Worm (Caenorhabditis elegans) whole organism, young adult: ENCODE data around the gene K02D3.1.
A peak's percentile ranks its signal among the peaks of the same experiment; 100 is the strongest.

ENCODE experiments used
- B0019.2 ChIP-seq: fragments of 200-800 bp; sonication (Bioruptor generic); conservative IDR thresholded peaks from 2 replicates; pipeline ENCODE4 v1.3.6; 2022; ENCODE audit warnings: missing genetic modification reagents, missing genetic modification characterization, missing compliant biosample characterization
- B0261.1 ChIP-seq: sonication (generic microtip); optimal IDR thresholded peaks from 2 replicates; lab custom pipeline; 2016; ENCODE audit warnings: mild to moderate bottlenecking, missing genetic modification characterization, moderate library complexity, missing compliant biosample characterization
- C17E4.6 ChIP-seq: fragments of 200-800 bp; sonication (Bioruptor generic); IDR thresholded peaks from 2 replicates; pipeline ENCODE4 v1.3.6; 2022; ENCODE audit warnings: missing genetic modification reagents, missing genetic modification characterization, missing compliant biosample characterization
- F23B12.7 ChIP-seq: sonication (generic microtip); optimal IDR thresholded peaks from 2 replicates; lab custom pipeline; 2017; ENCODE audit warnings: missing genetic modification characterization, mild to moderate bottlenecking, missing compliant biosample characterization, antibody characterized with exemption, moderate library complexity; ENCODE audit not compliant: insufficient read depth
- F37B4.10 ChIP-seq: fragments of 200-800 bp; sonication (Bioruptor generic); IDR thresholded peaks from 2 replicates; pipeline ENCODE4 v1.3.6; 2022; ENCODE audit warnings: missing genetic modification characterization, missing compliant biosample characterization
- F57A8.1 ChIP-seq: fragments of 200-800 bp; sonication (Bioruptor generic); optimal IDR thresholded peaks from 2 replicates; lab custom pipeline; 2018; ENCODE audit warnings: mild to moderate bottlenecking, missing genetic modification characterization, moderate library complexity, missing compliant biosample characterization
- K12H6.12 ChIP-seq: fragments of 200-800 bp; sonication (Bioruptor generic); optimal IDR thresholded peaks from 2 replicates; lab custom pipeline; 2018; ENCODE audit warnings: mild to moderate bottlenecking, missing genetic modification characterization, missing compliant biosample characterization
- T26A5.8 ChIP-seq: sonication (generic microtip); optimal IDR thresholded peaks from 2 replicates; lab custom pipeline; 2016; ENCODE audit warnings: missing genetic modification characterization, missing compliant biosample characterization
- Y53F4B.3 ChIP-seq: fragments of 200-800 bp; sonication (Bioruptor generic); IDR thresholded peaks from 2 replicates; pipeline ENCODE4 v1.3.6; 2022; ENCODE audit warnings: missing genetic modification reagents, missing genetic modification characterization, missing compliant biosample characterization
- akir-1 ChIP-seq: fragments of 200-800 bp; sonication (Bioruptor generic); optimal IDR thresholded peaks from 2 replicates; lab custom pipeline; 2018; ENCODE audit warnings: mild to moderate bottlenecking, missing genetic modification characterization, moderate library complexity, missing compliant biosample characterization
- ama-1 ChIP-seq, 3 experiments: fragments of 150-350 bp in 1 of 3; sonication (generic microtip) in 2 of 3; optimal IDR thresholded peaks; 2 replicates each; lab custom pipeline; 2014 to 2018; ENCODE audit warnings: missing biosample characterization in 2 of 3, missing genetic modification characterization in 2 of 3, missing genetic modification reagents in 2 of 3
- aptf-3 ChIP-seq: fragments of 200-800 bp; sonication (Bioruptor generic); IDR thresholded peaks from 2 replicates; pipeline ENCODE4 v1.3.6; 2022; ENCODE audit warnings: missing genetic modification characterization, missing compliant biosample characterization
- attf-3 ChIP-seq: fragments of 200-800 bp; sonication (Bioruptor generic); conservative IDR thresholded peaks from 2 replicates; pipeline ENCODE4 v1.3.6; 2022; ENCODE audit warnings: missing genetic modification reagents, missing genetic modification characterization, missing compliant biosample characterization
- attf-5 ChIP-seq: fragments of 200-800 bp; sonication (Bioruptor generic); optimal IDR thresholded peaks from 2 replicates; lab custom pipeline; 2018; ENCODE audit warnings: mild to moderate bottlenecking, missing genetic modification characterization, missing compliant biosample characterization
- bed-2 ChIP-seq: fragments of 200-800 bp; sonication (Bioruptor generic); IDR thresholded peaks from 2 replicates; pipeline ENCODE4 v1.3.6; 2022; ENCODE audit warnings: missing genetic modification reagents, missing genetic modification characterization, missing compliant biosample characterization
- ceh-100 ChIP-seq: fragments of 200-800 bp; sonication (Bioruptor generic); IDR thresholded peaks from 2 replicates; pipeline ENCODE4 v1.3.6; 2022; ENCODE audit warnings: missing genetic modification reagents, missing genetic modification characterization, missing compliant biosample characterization
- dox-1 ChIP-seq: fragments of 200-800 bp; sonication (Bioruptor generic); IDR thresholded peaks from 2 replicates; pipeline ENCODE4 v1.3.6; 2022; ENCODE audit warnings: missing genetic modification reagents, missing genetic modification characterization, missing compliant biosample characterization
- dpl-1 ChIP-seq: fragments of 150-350 bp; optimal IDR thresholded peaks from 2 replicates; lab custom pipeline; 2014; ENCODE audit warnings: missing biosample characterization, missing genetic modification reagents, missing genetic modification characterization
- egl-18 ChIP-seq: fragments of 200-800 bp; sonication (Bioruptor generic); IDR thresholded peaks from 2 replicates; pipeline ENCODE4 v1.3.6; 2022; ENCODE audit warnings: missing genetic modification reagents, missing genetic modification characterization, missing compliant biosample characterization
- ekl-4 ChIP-seq: fragments of 200-800 bp; sonication (Bioruptor generic); IDR thresholded peaks from 2 replicates; pipeline ENCODE4 v1.3.6; 2022; ENCODE audit warnings: missing genetic modification reagents, missing genetic modification characterization, missing compliant biosample characterization
- ets-4 ChIP-seq: fragments of 200-800 bp; sonication (Bioruptor generic); optimal IDR thresholded peaks from 2 replicates; lab custom pipeline; 2018; ENCODE audit warnings: mild to moderate bottlenecking, missing genetic modification characterization, missing compliant biosample characterization
- gei-17 ChIP-seq: fragments of 200-800 bp; sonication (Bioruptor generic); optimal IDR thresholded peaks from 2 replicates; lab custom pipeline; 2018; ENCODE audit warnings: mild to moderate bottlenecking, missing genetic modification characterization, missing compliant biosample characterization
- hmg-1.2 ChIP-seq: fragments of 200-800 bp; sonication (Bioruptor generic); IDR thresholded peaks from 2 replicates; pipeline ENCODE4 v1.3.6; 2022; ENCODE audit warnings: missing genetic modification reagents, missing genetic modification characterization, missing compliant biosample characterization
- hrde-1 ChIP-seq: sonication (generic microtip); optimal IDR thresholded peaks from 2 replicates; lab custom pipeline; 2016; ENCODE audit warnings: missing genetic modification characterization, mild to moderate bottlenecking, missing compliant biosample characterization, moderate library complexity, missing genotype, missing genetic modification reagents, borderline replicate concordance
- hsf-1 ChIP-seq: fragments of 200-800 bp; sonication (Bioruptor generic); IDR thresholded peaks from 2 replicates; pipeline ENCODE4 v1.3.6; 2022; ENCODE audit warnings: missing genetic modification reagents, missing genetic modification characterization, missing compliant biosample characterization
- lag-1 ChIP-seq: fragments of 200-800 bp; sonication (Bioruptor generic); IDR thresholded peaks from 2 replicates; pipeline ENCODE4 v1.3.6; 2022; ENCODE audit warnings: missing genetic modification reagents, missing genetic modification characterization, missing compliant biosample characterization
- let-526 ChIP-seq: fragments of 200-800 bp; sonication (Bioruptor generic); IDR thresholded peaks from 2 replicates; pipeline ENCODE4 v1.3.6; 2022; ENCODE audit warnings: missing genetic modification reagents, missing genetic modification characterization, missing compliant biosample characterization
- lin-35 ChIP-seq, 3 experiments: fragments of 150-350 bp in 2 of 3; sonication (generic microtip) in 1 of 3; optimal IDR thresholded peaks; 2 replicates each; lab custom pipeline; 2014 to 2018; ENCODE audit warnings: missing biosample characterization in 3 of 3, missing genetic modification characterization in 3 of 3, missing genetic modification reagents in 3 of 3
- lsy-27 ChIP-seq: sonication (generic microtip); optimal IDR thresholded peaks from 2 replicates; lab custom pipeline; 2017; ENCODE audit warnings: missing genetic modification characterization, mild to moderate bottlenecking, missing compliant biosample characterization, antibody characterized with exemption, missing genotype, borderline replicate concordance; ENCODE audit not compliant: insufficient read depth
- madf-10 ChIP-seq: sonication (generic microtip); optimal IDR thresholded peaks from 2 replicates; lab custom pipeline; 2016; ENCODE audit warnings: mild to moderate bottlenecking, missing genetic modification characterization, missing compliant biosample characterization
- madf-3 ChIP-seq: fragments of 200-800 bp; sonication (Bioruptor generic); IDR thresholded peaks from 2 replicates; pipeline ENCODE4 v1.3.6; 2022; ENCODE audit warnings: missing genetic modification reagents, missing genetic modification characterization, missing compliant biosample characterization
- madf-8 ChIP-seq: fragments of 200-800 bp; sonication (Bioruptor generic); conservative IDR thresholded peaks from 2 replicates; pipeline ENCODE4 v1.3.6; 2022; ENCODE audit warnings: missing genetic modification reagents, missing genetic modification characterization, missing compliant biosample characterization
- mes-4 ChIP-seq: sonication (generic microtip); optimal IDR thresholded peaks from 2 replicates; lab custom pipeline; 2016; ENCODE audit warnings: missing genotype, missing genetic modification characterization, missing compliant biosample characterization
- nhr-120 ChIP-seq: fragments of 200-800 bp; sonication (Bioruptor generic); IDR thresholded peaks from 2 replicates; pipeline ENCODE4 v1.3.6; 2022; ENCODE audit warnings: missing genetic modification characterization, missing compliant biosample characterization
- rcor-1 ChIP-seq: fragments of 200-800 bp; sonication (Bioruptor generic); IDR thresholded peaks from 2 replicates; pipeline ENCODE4 v1.3.6; 2022; ENCODE audit warnings: missing genetic modification reagents, missing genetic modification characterization, missing compliant biosample characterization
- rec-8 ChIP-seq, 2 experiments: sonication (generic microtip); optimal IDR thresholded peaks; 2 replicates each; lab custom pipeline; 2016; ENCODE audit warnings: mild to moderate bottlenecking in 2 of 2, missing genetic modification characterization in 2 of 2, missing genetic modification reagents in 2 of 2, missing genotype in 2 of 2, missing biosample characterization in 1 of 2, missing compliant biosample characterization in 1 of 2, moderate library complexity in 1 of 2
- rpc-1 ChIP-seq, 2 experiments: fragments of 150-350 bp in 1 of 2; sonication (generic microtip) in 1 of 2; optimal IDR thresholded peaks; 2 replicates each; lab custom pipeline; 2014 to 2018; ENCODE audit warnings: missing biosample characterization in 1 of 2, missing genetic modification characterization in 1 of 2, missing genetic modification reagents in 1 of 2, missing genotype in 1 of 2
- sdz-38 ChIP-seq: sonication (generic microtip); optimal IDR thresholded peaks from 2 replicates; lab custom pipeline; 2016; ENCODE audit warnings: missing genotype, missing genetic modification characterization, missing compliant biosample characterization
- tbp1 ChIP-seq: fragments of 200-800 bp; sonication (Bioruptor generic); optimal IDR thresholded peaks from 2 replicates; lab custom pipeline; 2018; ENCODE audit warnings: mild to moderate bottlenecking, missing genetic modification characterization, missing compliant biosample characterization
- tbx-9 ChIP-seq: sonication (generic microtip); optimal IDR thresholded peaks from 2 replicates; lab custom pipeline; 2016; ENCODE audit warnings: borderline replicate concordance, missing genetic modification characterization, inconsistent platforms, missing compliant biosample characterization
- tlf-1 ChIP-seq: fragments of 200-800 bp; sonication (Bioruptor generic); optimal IDR thresholded peaks from 2 replicates; lab custom pipeline; 2018; ENCODE audit warnings: mild to moderate bottlenecking, missing genetic modification characterization, missing compliant biosample characterization
- xnd-1 ChIP-seq: sonication (generic microtip); optimal IDR thresholded peaks from 2 replicates; lab custom pipeline; 2016; ENCODE audit warnings: missing genotype, missing genetic modification reagents, missing genetic modification characterization, missing compliant biosample characterization
- ztf-18 ChIP-seq: sonication (generic microtip); optimal IDR thresholded peaks from 2 replicates; lab custom pipeline; 2016; ENCODE audit warnings: missing genotype, mild to moderate bottlenecking, missing genetic modification characterization, missing compliant biosample characterization
- ztf-22 ChIP-seq: fragments of 200-800 bp; sonication (Bioruptor generic); optimal IDR thresholded peaks from 2 replicates; lab custom pipeline; 2018; ENCODE audit warnings: mild to moderate bottlenecking, missing genetic modification characterization, moderate library complexity, missing compliant biosample characterization
- ztf-28 ChIP-seq: fragments of 200-800 bp; sonication (Bioruptor generic); IDR thresholded peaks from 2 replicates; pipeline ENCODE4 v1.3.6; 2022; ENCODE audit warnings: missing genetic modification reagents, missing genetic modification characterization, missing compliant biosample characterization
- ztf-6 ChIP-seq: fragments of 200-800 bp; sonication (Bioruptor generic); IDR thresholded peaks from 2 replicates; pipeline ENCODE4 v1.3.6; 2022; ENCODE audit warnings: missing genetic modification reagents, missing genetic modification characterization, missing compliant biosample characterization

K02D3.1 gene

ce11 chrX:13665447-13665846 lies 41.3 kb upstream of the K02D3.1 start (continued):
- TF ChIP-seq rec-8 (tag; optimal IDR thresholded peaks at IDR 0.05; lab: Kevin White, UChicago) (peak; percentile 95), hmg-1.2 (peak; percentile 89), madf-10 (tag; lab: Kevin White, UChicago) (peak; percentile 90), nhr-120 (GFP tag; lab: Robert Waterston, UW) (peak; percentile 96), dox-1 (GFP tag; lab: Robert Waterston, UW) (peak; percentile 93), Y53F4B.3 (0 out of 2 replicates have a peak, but pooled peaks have one; percentile 40), dpl-1 (GFP tag; lab: Kevin White, UChicago) (peak; percentile 12), ztf-28 (peak; percentile 77; the same call in 1 of the 2 replicates), ets-4 (GFP tag; lab: Kevin White, UChicago) (peak; percentile 96), ztf-18 (tag; lab: Kevin White, UChicago) (peak; percentile 79), hrde-1 (tag; lab: Kevin White, UChicago) (peak; percentile 89), xnd-1 (no peak), K12H6.12 (tag; lab: Kevin White, UChicago) (peak; percentile 87), attf-3 (peak; percentile 56), mes-4 (tag; lab: Kevin White, UChicago) (peak; percentile 94), tlf-1 (peak; percentile 81), madf-8 (no peak), sdz-38 (tag; lab: Kevin White, UChicago) (peak; percentile 40), F37B4.10 (0 out of 2 replicates have a peak, but pooled peaks have one; percentile 86), tbx-9 (tag; lab: Kevin White, UChicago) (peak; percentile 85), akir-1 (GFP tag; lab: Kevin White, UChicago) (peak; percentile 92), bed-2 (GFP tag; lab: Robert Waterston, UW) (peak; percentile 65; the same call in 1 of the 2 replicates), ekl-4 (peak; percentile 92), ama-1 (optimal IDR thresholded peaks at IDR 0.05; lab: Kevin White, UChicago) (peak; percentile 47), ama-1 (GFP tag; optimal IDR thresholded peaks at IDR 0.05; lab: Kevin White, UChicago) (peak; percentile 68 to 95), aptf-3 (GFP tag; lab: Robert Waterston, UW) (peak; percentile 91), ztf-22 (GFP tag; lab: Kevin White, UChicago) (peak; percentile 79), T26A5.8 (peak; percentile 94), rcor-1 (GFP tag; lab: Robert Waterston, UW) (peak; percentile 94), madf-3 (GFP tag; lab: Robert Waterston, UW) (peak; percentile 88; the same call in 1 of the 2 replicates), lsy-27 (tag; lab: Kevin White, UChicago) (peak; percentile 73), gei-17 (GFP tag; lab: Kevin White, UChicago) (peak; percentile 88), let-526 (GFP tag; lab: Robert Waterston, UW) (peak; percentile 82), attf-5 (peak; percentile 89), ztf-6 (GFP tag; lab: Robert Waterston, UW) (peak; percentile 95; the same call in 1 of the 2 replicates), tbp1 (GFP tag; lab: Kevin White, UChicago) (peak; percentile 98), lag-1 (GFP tag; lab: Robert Waterston, UW) (0 out of 2 replicates have a peak, but pooled peaks have one; percentile 86), hsf-1 (GFP tag; lab: Robert Waterston, UW) (0 out of 2 replicates have a peak, but pooled peaks have one; percentile 63), rpc-1 (optimal IDR thresholded peaks at IDR 0.05; lab: Kevin White, UChicago) (peak; percentile 100), rpc-1 (tag; optimal IDR thresholded peaks at IDR 0.05; lab: Kevin White, UChicago) (peak; percentile 99), F57A8.1 (GFP tag; lab: Kevin White, UChicago) (peak; percentile 79), F23B12.7 (tag; lab: Kevin White, UChicago) (peak; percentile 73), lin-35 (GFP tag; optimal IDR thresholded peaks at IDR 0.05; lab: Kevin White, UChicago) (peak in 1 of 3 experiments; percentile 84), egl-18 (GFP tag; lab: Robert Waterston, UW) (peak; percentile 78), B0019.2 (peak; percentile 51), ceh-100 (GFP tag; lab: Robert Waterston, UW) (peak; percentile 78), C17E4.6 (peak; percentile 71; the same call in 1 of the 2 replicates), B0261.1 (tag; lab: Kevin White, UChicago) (peak; percentile 99)
